Fruit fly (Drosophila melanogaster): ENCODE data around the gene Pfdn2.

dm6 chr3L:11051271-11051670 is 22.9 kb downstream of the Pfdn2 start, which contains the start of gene CG43693:
- TF ChIP-seq usp (GFP tag; optimal IDR thresholded peaks at IDR 0.05) (no peak), Dll (optimal IDR thresholded peaks at IDR 0.05) (no peak), CG8478 (optimal IDR thresholded peaks at IDR 0.05) (no peak), pan (optimal IDR thresholded peaks at IDR 0.05) (no peak), psq (optimal IDR thresholded peaks at IDR 0.05) (no peak), EcR (GFP tag; optimal IDR thresholded peaks at IDR 0.05) (no peak)

Data from whole organism.